Worm (Caenorhabditis elegans) whole organism, L4/young adult: ENCODE results near the gene C28D4.7.
A peak's percentile ranks its signal among the peaks of the same experiment; 100 is the strongest.

Experiments
- W03F9.2 ChIP-seq: fragments of 150-350 bp; optimal IDR thresholded peaks from 2 replicates; lab custom pipeline; 2014; ENCODE audit warnings: missing biosample characterization, missing genetic modification characterization
- dao-5 ChIP-seq: sonication (generic microtip); optimal IDR thresholded peaks from 2 replicates; lab custom pipeline; 2016; ENCODE audit warnings: missing genotype, missing genetic modification characterization, moderate library complexity, missing compliant biosample characterization
- him-1 ChIP-seq: sonication (generic microtip); optimal IDR thresholded peaks from 2 replicates; lab custom pipeline; 2016; ENCODE audit warnings: missing genotype, missing genetic modification reagents, missing genetic modification characterization, missing compliant biosample characterization

C28D4.7 gene

ce11 chrIV:9733904-9734303 is 9.0 kb downstream of the C28D4.7 start:
- TF ChIP-seq dao-5: no peak
- TF ChIP-seq W03F9.2 (tag; lab: Kevin White, UChicago): peak; percentile 5
- no peak for TF ChIP-seq him-1

ce11 chrIV:9728376-9728775 is 14.6 kb downstream of the C28D4.7 start, which contains the start of gene nhr-100:
nhr-100 (plus strand) TSS chrIV:9728676.
- TF ChIP-seq dao-5 (no peak), W03F9.2 (tag; lab: Kevin White, UChicago) (no peak), him-1 (no peak)

DNA sequence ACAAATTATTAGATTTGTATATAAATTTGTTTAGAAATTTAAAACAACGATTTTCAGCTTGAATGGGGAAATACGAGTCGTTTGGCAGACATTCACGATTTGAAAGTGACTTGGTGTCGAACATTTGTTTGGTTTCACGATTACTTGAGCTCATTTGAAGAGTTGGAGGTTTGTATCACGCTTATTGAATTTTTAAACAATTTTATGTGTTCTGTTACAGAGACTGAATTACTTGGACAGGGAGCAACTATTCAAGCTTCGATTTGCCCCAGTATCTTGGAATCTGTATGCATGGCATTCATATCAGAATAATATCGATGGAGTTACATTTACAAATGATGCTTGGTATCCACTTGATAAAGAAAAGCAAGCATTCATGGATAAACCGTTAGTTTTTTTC is 15.7 kb downstream of the C28D4.7 start:
- no peak for TF ChIP-seq dao-5
- TF ChIP-seq him-1: no peak
- no peak for TF ChIP-seq W03F9.2 (tag; lab: Kevin White, UChicago)

ce11 chrIV:9725468-9725985 is 17.4 kb downstream of the C28D4.7 start:
- no peak for TF ChIP-seq him-1
- TF ChIP-seq W03F9.2 (tag; lab: Kevin White, UChicago): no peak
- TF ChIP-seq dao-5: no peak

- no peak for TF ChIP-seq W03F9.2 (tag; lab: Kevin White, UChicago)
- TF ChIP-seq him-1: no peak
- TF ChIP-seq dao-5: no peak
Measured at ce11 chrIV:9724948-9725347, 18.0 kb downstream of the C28D4.7 start, which contains the start of the genes nhr-138 and C28D4.18. nhr-138 (plus strand) TSS chrIV:9725251. C28D4.18 (plus strand) TSS chrIV:9725280.

ce11 chrIV:9723185-9723584 is 19.8 kb downstream of the C28D4.7 start:
- no peak for TF ChIP-seq him-1
- TF ChIP-seq W03F9.2 (tag; lab: Kevin White, UChicago): no peak
- no peak for TF ChIP-seq dao-5

DNA sequence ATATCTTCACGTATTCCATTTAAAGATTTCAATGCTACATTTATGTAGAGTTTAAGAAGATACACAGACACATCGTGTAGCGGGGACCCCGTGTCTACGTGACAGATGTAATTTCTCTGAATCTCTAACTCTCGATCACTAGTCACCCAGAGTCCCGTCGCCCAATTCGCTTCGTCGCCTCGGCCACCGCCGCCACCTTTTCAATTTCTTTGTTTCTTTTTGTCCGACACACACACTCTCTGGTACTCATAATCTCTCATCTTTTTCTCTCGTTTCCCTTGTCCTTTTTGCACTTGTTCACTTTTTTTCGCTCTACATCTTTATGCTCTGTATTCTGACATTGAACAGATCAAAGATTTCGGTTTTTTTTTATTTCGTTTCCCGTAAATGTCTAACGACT is 24.6 kb downstream of the C28D4.7 start:
- peak; percentile 25 for TF ChIP-seq W03F9.2 (tag; lab: Kevin White, UChicago)
- TF ChIP-seq dao-5: no peak
- TF ChIP-seq him-1: no peak

DNA sequence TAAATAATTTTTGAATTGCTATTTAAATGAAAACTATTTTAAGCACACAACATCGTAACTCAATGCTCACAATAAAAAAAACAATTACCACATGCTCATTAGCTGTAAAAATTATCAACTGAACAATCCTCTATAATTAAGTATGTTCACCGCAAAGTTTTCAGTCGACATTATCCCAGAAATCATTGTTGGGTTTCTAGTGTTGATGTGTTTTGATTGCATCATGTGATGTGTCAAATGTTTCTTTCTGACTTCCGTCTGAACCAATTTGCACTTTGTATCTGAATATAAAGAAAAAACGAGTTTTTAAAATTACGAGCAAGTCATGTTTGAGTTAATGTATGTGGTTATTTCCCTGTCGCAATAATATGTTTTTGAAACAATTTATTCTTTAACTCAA is 25.1 kb downstream of the C28D4.7 start:
- no peak for TF ChIP-seq him-1
- TF ChIP-seq dao-5: no peak
- no peak for TF ChIP-seq W03F9.2 (tag; lab: Kevin White, UChicago)

DNA sequence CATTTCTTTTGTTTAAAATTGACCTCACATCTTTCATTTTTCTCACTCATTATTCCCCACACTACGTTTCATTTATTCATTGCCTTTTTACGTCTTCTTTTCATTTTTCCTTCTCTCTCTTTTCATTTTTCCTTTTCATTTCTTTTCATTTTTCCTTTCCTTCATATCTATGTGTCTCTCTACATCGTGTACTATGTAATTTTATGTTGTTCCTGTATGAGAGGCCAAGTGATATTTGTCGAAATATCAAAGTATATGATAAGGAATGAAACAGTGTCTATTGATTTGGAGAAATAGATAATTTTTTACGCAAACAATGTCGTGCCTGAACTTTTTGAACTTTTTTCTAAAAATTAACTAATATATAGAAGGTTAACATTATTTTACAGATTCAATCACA is 26.5 kb downstream of the C28D4.7 start:
- TF ChIP-seq dao-5: no peak
- no peak for TF ChIP-seq him-1
- no peak for TF ChIP-seq W03F9.2 (tag; lab: Kevin White, UChicago)

ce11 chrIV:9714264-9714663 is 28.7 kb downstream of the C28D4.7 start:
- TF ChIP-seq him-1 (no peak), W03F9.2 (tag; lab: Kevin White, UChicago) (no peak), dao-5 (no peak)

DNA sequence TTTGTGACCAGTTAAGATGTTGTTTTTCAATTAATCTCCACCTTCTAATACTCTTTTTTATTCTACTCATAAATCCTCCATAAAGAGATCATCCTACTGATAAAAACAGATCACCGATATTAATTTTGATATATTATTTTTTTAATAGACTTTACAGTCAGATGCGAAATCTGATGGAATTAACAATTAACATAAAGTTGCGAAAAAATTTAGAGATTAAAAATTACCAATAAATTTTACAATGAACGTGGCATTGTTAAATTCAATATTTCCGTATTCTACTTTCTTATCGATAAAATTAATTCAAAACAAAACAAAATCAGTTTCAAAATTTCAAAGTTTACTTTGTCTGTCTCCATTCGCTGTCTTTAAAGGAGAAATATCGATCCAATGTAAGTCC is 30.2 kb downstream of the C28D4.7 start, which contains the start of gene K01H12.4:
Gene K01H12.4 (plus strand): TSS at position 301 of the 400 bp plus-strand sequence.
- TF ChIP-seq him-1: no peak
- TF ChIP-seq dao-5: no peak
- TF ChIP-seq W03F9.2 (tag; lab: Kevin White, UChicago): no peak

DNA sequence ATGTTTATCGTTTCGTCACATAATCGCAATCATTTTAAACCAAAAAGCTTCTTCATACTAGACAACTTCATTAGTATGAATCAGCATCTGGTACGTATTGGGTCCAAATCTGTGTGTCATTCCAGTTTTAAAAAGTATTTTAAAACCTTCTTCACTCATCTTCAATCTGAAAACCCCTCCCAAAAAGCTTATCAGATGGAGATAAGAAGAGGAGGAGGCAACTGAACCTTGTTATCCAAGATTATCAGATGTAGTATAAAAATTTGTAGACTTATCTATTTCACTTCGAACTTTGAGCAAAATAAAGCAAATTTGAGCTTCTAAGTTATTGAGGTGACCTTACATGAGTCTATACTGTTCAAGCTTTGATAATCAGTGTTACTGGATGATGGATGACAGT is 33.1 kb downstream of the C28D4.7 start, which contains the start of gene nhr-38:
Gene nhr-38 (plus strand): TSS at position 301 of the 400 bp plus-strand sequence.
- TF ChIP-seq dao-5 (no peak), him-1 (no peak), W03F9.2 (tag; lab: Kevin White, UChicago) (no peak)

DNA sequence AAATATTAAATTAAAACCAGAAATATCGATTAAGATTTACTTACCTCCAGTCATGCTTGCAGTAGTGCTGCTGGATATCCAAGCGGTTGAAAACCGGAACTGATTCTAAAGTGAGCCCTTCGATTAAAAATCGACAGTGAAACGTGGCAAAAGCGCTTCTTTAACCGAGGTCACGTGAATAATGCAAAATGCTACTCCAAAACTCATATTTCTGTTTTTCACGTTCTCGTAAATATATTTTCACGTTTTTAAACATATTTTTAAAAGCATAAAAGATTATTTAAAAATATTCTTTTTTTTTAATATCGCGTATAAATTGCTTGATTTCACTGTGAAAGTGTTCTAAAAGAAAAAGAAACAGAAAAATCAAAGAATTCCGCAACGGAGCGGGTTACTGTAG is 33.7 kb downstream of the C28D4.7 start, which contains the start of gene ant-1.3:
Gene ant-1.3 (minus strand): TSS at position 101 of the 400 bp plus-strand sequence.
- TF ChIP-seq dao-5 (no peak), W03F9.2 (tag; lab: Kevin White, UChicago) (no peak), him-1 (no peak)

ce11 chrIV:9706704-9707197 is 36.2 kb downstream of the C28D4.7 start, which contains the start of the genes dcaf-1 and dph-3:
dcaf-1 (minus strand) TSS chrIV:9706723.
dph-3 (plus strand) TSS chrIV:9707147.
- TF ChIP-seq dao-5 (no peak), him-1 (no peak), W03F9.2 (tag; lab: Kevin White, UChicago) (peak; percentile 60)

- TF ChIP-seq him-1 (no peak), W03F9.2 (tag; lab: Kevin White, UChicago) (no peak), dao-5 (no peak)
Measured at ce11 chrIV:9699062-9699461, 43.9 kb downstream of the C28D4.7 start.

DNA sequence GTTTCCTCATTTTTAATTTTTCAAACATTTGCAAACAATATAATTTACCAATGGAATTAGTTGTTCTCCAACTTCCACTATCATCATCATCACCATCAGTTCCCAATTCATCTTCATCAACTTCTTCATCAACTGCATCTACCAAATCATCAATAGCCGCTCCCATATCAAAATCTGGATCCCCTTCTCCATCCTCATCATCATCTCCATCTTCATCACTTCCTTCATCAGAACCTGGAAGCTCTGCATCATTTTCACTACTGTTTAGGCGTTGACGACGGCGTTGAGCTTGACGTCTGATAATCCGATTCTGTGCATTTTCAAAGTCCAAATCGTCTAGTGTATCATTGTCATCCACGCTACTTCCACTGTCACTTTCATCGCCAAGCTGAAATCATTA is 45.1 kb downstream of the C28D4.7 start:
- TF ChIP-seq dao-5: no peak
